Fruit fly (Drosophila melanogaster) whole organism, embryonic: ENCODE data around the gene CG32267.
A peak's percentile ranks its signal among the peaks of the same experiment; 100 is the strongest.

ENCODE experiments used
- Adf1 ChIP-seq: fragments of 200-800 bp; sonication (Bioruptor generic); IDR thresholded peaks from 2 replicates; pipeline ENCODE4 v1.3.6; 2022; ENCODE audit warnings: missing biosample characterization, missing genetic modification characterization
- Antp ChIP-seq: fragments of 200-800 bp; sonication (Bioruptor generic); optimal IDR thresholded peaks from 3 replicates; lab custom pipeline; 2016; ENCODE audit warnings: missing biosample characterization, missing genetic modification characterization
- Atf-2 ChIP-seq: fragments of 200-800 bp; sonication (Bioruptor generic); optimal IDR thresholded peaks from 2 replicates; lab custom pipeline; 2016; ENCODE audit warnings: missing biosample characterization, missing genetic modification characterization
- CG10654 ChIP-seq: fragments of 200-800 bp; sonication (Bioruptor generic); optimal IDR thresholded peaks from 2 replicates; lab custom pipeline; 2016; ENCODE audit warnings: missing biosample characterization, missing genetic modification characterization
- CG11085 ChIP-seq: fragments of 200-800 bp; sonication (Bioruptor generic); IDR thresholded peaks from 2 replicates; pipeline ENCODE4 v1.3.6; 2022; ENCODE audit warnings: missing biosample characterization, missing genetic modification characterization
- CG12391 ChIP-seq: fragments of 200-800 bp; sonication (Bioruptor generic); optimal IDR thresholded peaks from 3 replicates; lab custom pipeline; 2018; ENCODE audit warnings: missing biosample characterization, mild to moderate bottlenecking, missing genetic modification characterization, moderate library complexity
- CG16863 ChIP-seq: fragments of 200-800 bp; sonication (Bioruptor generic); optimal IDR thresholded peaks from 3 replicates; lab custom pipeline; 2016; ENCODE audit warnings: missing biosample characterization, missing genetic modification characterization
- CG17186 ChIP-seq: fragments of 200-800 bp; sonication (Bioruptor generic); optimal IDR thresholded peaks from 3 replicates; lab custom pipeline; 2017; ENCODE audit warnings: missing biosample characterization, missing genetic modification reagents, missing genetic modification characterization
- CG17359 ChIP-seq: fragments of 200-800 bp; sonication (Bioruptor generic); optimal IDR thresholded peaks from 3 replicates; lab custom pipeline; 2018; ENCODE audit warnings: missing biosample characterization, mild to moderate bottlenecking, missing genetic modification characterization, moderate library complexity
- CG17612 ChIP-seq: fragments of 200-800 bp; sonication (Bioruptor generic); IDR thresholded peaks from 2 replicates; pipeline ENCODE4 v1.3.6; 2022; ENCODE audit warnings: missing biosample characterization, missing genetic modification characterization
- CG18262 ChIP-seq: fragments of 200-800 bp; optimal IDR thresholded peaks from 3 replicates; lab custom pipeline; 2019; ENCODE audit warnings: missing biosample characterization, mild to moderate bottlenecking, missing genetic modification characterization, moderate library complexity
- CG2116 ChIP-seq: fragments of 200-800 bp; sonication (Bioruptor generic); optimal IDR thresholded peaks from 3 replicates; lab custom pipeline; 2018; ENCODE audit warnings: missing biosample characterization, mild to moderate bottlenecking, missing genetic modification characterization
- CG3065 ChIP-seq: fragments of 200-800 bp; sonication (Bioruptor generic); optimal IDR thresholded peaks from 2 replicates; lab custom pipeline; 2016; ENCODE audit warnings: missing biosample characterization, missing genetic modification characterization
- CG33213 ChIP-seq: fragments of 200-800 bp; sonication (Bioruptor generic); optimal IDR thresholded peaks from 3 replicates; lab custom pipeline; 2016; ENCODE audit warnings: missing biosample characterization, missing genetic modification characterization
- CG5953 ChIP-seq: fragments of 200-800 bp; sonication (Bioruptor generic); IDR thresholded peaks from 2 replicates; pipeline ENCODE4 v1.3.6; 2022; ENCODE audit warnings: missing biosample characterization, missing genetic modification characterization
- CG6683 ChIP-seq: fragments of 200-800 bp; sonication (Bioruptor generic); optimal IDR thresholded peaks from 2 replicates; lab custom pipeline; 2017; ENCODE audit warnings: missing biosample characterization, mild to moderate bottlenecking, missing genetic modification characterization, missing genetic modification reagents
- CG6689 ChIP-seq: fragments of 200-800 bp; sonication (Bioruptor generic); IDR thresholded peaks from 2 replicates; pipeline ENCODE4 v1.3.6; 2022; ENCODE audit warnings: missing biosample characterization, missing genetic modification characterization
- CG6854 ChIP-seq: fragments of 200-800 bp; sonication (Bioruptor generic); optimal IDR thresholded peaks from 3 replicates; lab custom pipeline; 2017; ENCODE audit warnings: missing biosample characterization, mild to moderate bottlenecking, missing genetic modification characterization
- CG7745 ChIP-seq: fragments of 200-800 bp; sonication (Bioruptor generic); optimal IDR thresholded peaks from 2 replicates; lab custom pipeline; 2018; ENCODE audit warnings: missing biosample characterization, mild to moderate bottlenecking, missing genetic modification characterization, moderate library complexity
- CG7928 ChIP-seq: fragments of 200-800 bp; sonication (Bioruptor generic); optimal IDR thresholded peaks from 2 replicates; lab custom pipeline; 2017; ENCODE audit warnings: missing biosample characterization, mild to moderate bottlenecking, missing genetic modification characterization
- CG8089 ChIP-seq: fragments of 200-800 bp; sonication (Bioruptor generic); optimal IDR thresholded peaks from 3 replicates; lab custom pipeline; 2016; ENCODE audit warnings: missing biosample characterization, missing genetic modification characterization
- CG8478 ChIP-seq: fragments of >200 bp; optimal IDR thresholded peaks from 2 replicates; lab custom pipeline; 2018
- CTCF ChIP-seq: fragments of 200-800 bp; sonication (Bioruptor generic); optimal IDR thresholded peaks from 2 replicates; lab custom pipeline; 2017; ENCODE audit warnings: missing biosample characterization, mild to moderate bottlenecking, missing genetic modification characterization, moderate library complexity
- CrebB ChIP-seq: fragments of 200-800 bp; sonication (Bioruptor generic); optimal IDR thresholded peaks from 3 replicates; lab custom pipeline; 2018; ENCODE audit warnings: missing biosample characterization, mild to moderate bottlenecking, missing genetic modification characterization
- Doc2 ChIP-seq: fragments of 200-800 bp; sonication (Bioruptor generic); IDR thresholded peaks from 2 replicates; pipeline ENCODE4 v1.3.6; 2022; ENCODE audit warnings: missing biosample characterization, missing genetic modification characterization
- Gug ChIP-seq: fragments of 200-800 bp; sonication (Bioruptor generic); IDR thresholded peaks from 4 replicates; pipeline ENCODE4 v1.3.6; 2022; ENCODE audit warnings: missing biosample characterization, missing genetic modification characterization
- HLH3B ChIP-seq: fragments of 200-800 bp; sonication (Bioruptor generic); IDR thresholded peaks from 2 replicates; pipeline ENCODE4 v1.3.6; 2022; ENCODE audit warnings: missing biosample characterization, missing genetic modification characterization
- Jarid2 ChIP-seq: fragments of 200-800 bp; sonication (Bioruptor generic); optimal IDR thresholded peaks from 3 replicates; lab custom pipeline; 2017; ENCODE audit warnings: mild to moderate bottlenecking, missing biosample characterization, missing genetic modification reagents, missing genetic modification characterization
- MTF-1 ChIP-seq: fragments of 200-800 bp; sonication (Bioruptor generic); optimal IDR thresholded peaks from 2 replicates; lab custom pipeline; 2018; ENCODE audit warnings: missing biosample characterization, mild to moderate bottlenecking, missing genetic modification characterization, borderline replicate concordance
- Ravus ChIP-seq: fragments of 200-800 bp; sonication (Bioruptor generic); IDR thresholded peaks from 2 replicates; pipeline ENCODE4 v1.3.6; 2022; ENCODE audit warnings: missing biosample characterization, missing genetic modification characterization
- cas ChIP-seq: fragments of 200-800 bp; sonication (Bioruptor generic); IDR thresholded peaks from 2 replicates; pipeline ENCODE4 v1.3.6; 2022; ENCODE audit warnings: missing biosample characterization, missing genetic modification characterization
- chm ChIP-seq: fragments of 200-800 bp; sonication (Bioruptor generic); IDR thresholded peaks from 2 replicates; pipeline ENCODE4 v1.3.6; 2022; ENCODE audit warnings: missing biosample characterization, missing genetic modification characterization
- danr ChIP-seq: fragments of 200-800 bp; sonication (Bioruptor generic); IDR thresholded peaks from 2 replicates; pipeline ENCODE4 v1.3.6; 2022; ENCODE audit warnings: missing biosample characterization, missing genetic modification characterization
- exex ChIP-seq: fragments of 200-800 bp; sonication (Bioruptor generic); optimal IDR thresholded peaks from 4 replicates; lab custom pipeline; 2018; ENCODE audit warnings: missing biosample characterization, mild to moderate bottlenecking, missing genetic modification characterization, moderate library complexity
- ind ChIP-seq: fragments of 200-800 bp; sonication (Bioruptor generic); optimal IDR thresholded peaks from 3 replicates; lab custom pipeline; 2016; ENCODE audit warnings: missing biosample characterization, missing genetic modification characterization
- kah ChIP-seq: fragments of 200-800 bp; sonication (Bioruptor generic); optimal IDR thresholded peaks from 2 replicates; lab custom pipeline; 2018; ENCODE audit warnings: missing biosample characterization, mild to moderate bottlenecking, missing genetic modification characterization
- lab ChIP-seq: fragments of 200-800 bp; sonication (Bioruptor generic); optimal IDR thresholded peaks from 3 replicates; lab custom pipeline; 2017; ENCODE audit warnings: missing biosample characterization, missing genetic modification characterization, mild to moderate bottlenecking, moderate library complexity, missing genetic modification reagents
- lilli ChIP-seq: fragments of 200-800 bp; sonication (Bioruptor generic); optimal IDR thresholded peaks from 3 replicates; lab custom pipeline; 2016; ENCODE audit warnings: missing biosample characterization, missing genetic modification characterization
- nmo ChIP-seq: fragments of 200-800 bp; sonication (Bioruptor generic); optimal IDR thresholded peaks from 2 replicates; lab custom pipeline; 2018; ENCODE audit warnings: missing biosample characterization, mild to moderate bottlenecking, missing genetic modification characterization, moderate library complexity
- nom ChIP-seq: fragments of 200-800 bp; sonication (Bioruptor generic); optimal IDR thresholded peaks from 2 replicates; lab custom pipeline; 2017; ENCODE audit warnings: missing biosample characterization, missing genetic modification characterization, mild to moderate bottlenecking, moderate library complexity, missing genetic modification reagents
- pan ChIP-seq, 4 experiments: fragments of >200 bp in 3 of 4; fragments of 200-800 bp in 1 of 4; sonication (Bioruptor generic) in 1 of 4; optimal IDR thresholded peaks in 3 of 4; IDR thresholded peaks in 1 of 4; 2 replicates each; pipeline versions ENCODE4 v1.3.6 to Lab custom; 2017 to 2022; ENCODE audit warnings: missing biosample characterization in 2 of 4, missing genetic modification characterization in 2 of 4, mixed read lengths in 1 of 4
- psq ChIP-seq: fragments of 200-800 bp; sonication (Bioruptor generic); optimal IDR thresholded peaks from 2 replicates; lab custom pipeline; 2017; ENCODE audit warnings: missing biosample characterization, missing genetic modification characterization
- repo ChIP-seq: fragments of 200-800 bp; sonication (Bioruptor generic); optimal IDR thresholded peaks from 2 replicates; lab custom pipeline; 2016; ENCODE audit warnings: missing biosample characterization, missing genetic modification characterization
- row ChIP-seq: fragments of 200-800 bp; sonication (Bioruptor generic); IDR thresholded peaks from 3 replicates; pipeline ENCODE4 v1.3.6; 2022; ENCODE audit warnings: missing biosample characterization, missing genetic modification characterization
- sd ChIP-seq: fragments of 200-800 bp; sonication (Bioruptor generic); optimal IDR thresholded peaks from 3 replicates; lab custom pipeline; 2018; ENCODE audit warnings: missing biosample characterization, mild to moderate bottlenecking, missing genetic modification characterization, moderate library complexity
- sens ChIP-seq: fragments of 200-800 bp; sonication (Bioruptor generic); peaks from one replicate; lab custom pipeline; 2016; ENCODE audit warnings: missing biosample characterization, missing genetic modification characterization
- sisA ChIP-seq: fragments of 200-800 bp; sonication (Bioruptor generic); IDR thresholded peaks from 2 replicates; pipeline ENCODE4 v1.3.6; 2022; ENCODE audit warnings: missing biosample characterization, missing genetic modification characterization
- toy ChIP-seq: fragments of 200-800 bp; sonication (Bioruptor generic); IDR thresholded peaks from 2 replicates; pipeline ENCODE4 v1.3.6; 2022; ENCODE audit warnings: missing biosample characterization, missing genetic modification characterization
- trem ChIP-seq: fragments of 200-800 bp; optimal IDR thresholded peaks from 3 replicates; lab custom pipeline; 2019; ENCODE audit warnings: missing biosample characterization, mild to moderate bottlenecking, missing genetic modification characterization, moderate library complexity
- trh ChIP-seq: fragments of 200-800 bp; sonication (Bioruptor generic); optimal IDR thresholded peaks from 2 replicates; lab custom pipeline; 2016; ENCODE audit warnings: missing biosample characterization, missing genetic modification characterization
- wor ChIP-seq: fragments of 200-800 bp; sonication (Bioruptor generic); IDR thresholded peaks from 2 replicates; pipeline ENCODE4 v1.3.6; 2022; ENCODE audit warnings: missing biosample characterization, missing genetic modification characterization

Gene CG32267

dm6 chr3L:3432656-3433344 lies 39.1 kb downstream of the CG32267 start (continued):
- TF ChIP-seq CG2116 (GFP tag; lab: Kevin White, UChicago): peak; percentile 42
- peak; percentile 4 for TF ChIP-seq Atf-2 (GFP tag; lab: Kevin White, UChicago)
- TF ChIP-seq danr (GFP tag; lab: Robert Waterston, UW): peak; percentile 68; the same call in 1 of the 2 replicates
- TF ChIP-seq ind (GFP tag; lab: Kevin White, UChicago): peak; percentile 86
- no peak for TF ChIP-seq pan (optimal IDR thresholded peaks at IDR 0.05; lab: Kevin White, UChicago)
- peak in 1 of 2 experiments; percentile 88 for TF ChIP-seq pan (GFP tag; optimal IDR thresholded peaks at IDR 0.05 in 1 of 2, IDR thresholded peaks at IDR 0.05 in 1 of 2)
- peak; percentile 90 for TF ChIP-seq CG17359
- no peak for TF ChIP-seq repo (GFP tag; lab: Kevin White, UChicago)
- peak; percentile 38 for TF ChIP-seq exex
- no peak for TF ChIP-seq nom (GFP tag; lab: Kevin White, UChicago)
- peak; percentile 24 for TF ChIP-seq CTCF
- no peak for TF ChIP-seq CG7745 (tag; lab: Kevin White, UChicago)
- TF ChIP-seq wor (GFP tag; lab: Robert Waterston, UW): peak; percentile 68
- peak; percentile 92 for TF ChIP-seq sens
- peak; percentile 57; the same call in 1 of the 2 replicates for TF ChIP-seq chm
- peak; percentile 71 for TF ChIP-seq CG17612 (GFP tag; lab: Robert Waterston, UW)
- peak; percentile 72 for TF ChIP-seq CG6854 (GFP tag; lab: Kevin White, UChicago)
- TF ChIP-seq Adf1 (GFP tag; lab: Robert Waterston, UW): peak; percentile 75
- peak; percentile 21 for TF ChIP-seq CG33213 (GFP tag; lab: Kevin White, UChicago)
- TF ChIP-seq CG11085: peak; percentile 68
- TF ChIP-seq CG6683 (GFP tag; lab: Kevin White, UChicago): peak; percentile 64
- peak; percentile 71 for TF ChIP-seq CrebB
- peak; percentile 86 for TF ChIP-seq nmo (GFP tag; lab: Kevin White, UChicago)
- TF ChIP-seq trh (GFP tag; lab: Kevin White, UChicago): peak; percentile 57
- TF ChIP-seq lab (GFP tag; lab: Kevin White, UChicago): peak; percentile 94
- peak; percentile 79 for TF ChIP-seq sd (tag; lab: Kevin White, UChicago)
- peak; percentile 77 for TF ChIP-seq cas (GFP tag; lab: Robert Waterston, UW)
- TF ChIP-seq MTF-1: peak; percentile 66
- TF ChIP-seq CG3065 (GFP tag; lab: Kevin White, UChicago): peak; percentile 34
- peak; percentile 81 for TF ChIP-seq CG6689 (GFP tag; lab: Robert Waterston, UW)
- TF ChIP-seq HLH3B (GFP tag; lab: Robert Waterston, UW): peak; percentile 92
- TF ChIP-seq Jarid2 (GFP tag; lab: Kevin White, UChicago): peak; percentile 57
- peak; percentile 78 for TF ChIP-seq sisA (GFP tag; lab: Robert Waterston, UW)
- peak; percentile 36 for TF ChIP-seq CG8089 (GFP tag; lab: Kevin White, UChicago)
- TF ChIP-seq CG18262 (tag; lab: Kevin White, UChicago): peak; percentile 74
- no peak for TF ChIP-seq CG8478 (lab: Kevin White, UChicago)
- TF ChIP-seq CG17186 (GFP tag; lab: Kevin White, UChicago): no peak
- TF ChIP-seq lilli (GFP tag; lab: Kevin White, UChicago): peak; percentile 83
- peak; percentile 20 for TF ChIP-seq psq (GFP tag; lab: Kevin White, UChicago)
- peak; percentile 76 for TF ChIP-seq Ravus (GFP tag; lab: Robert Waterston, UW)
- peak; percentile 6 for TF ChIP-seq CG7928 (GFP tag; lab: Kevin White, UChicago)
- peak; percentile 73 for TF ChIP-seq toy (GFP tag; lab: Robert Waterston, UW)
- peak; percentile 94 for TF ChIP-seq row (GFP tag; lab: Robert Waterston, UW)
- peak; percentile 73 for TF ChIP-seq CG5953 (GFP tag; lab: Robert Waterston, UW)
- TF ChIP-seq Antp (GFP tag; lab: Kevin White, UChicago): no peak
- no peak for TF ChIP-seq CG16863
- TF ChIP-seq kah (GFP tag; lab: Kevin White, UChicago): peak; percentile 62
- TF ChIP-seq Gug (GFP tag; lab: Robert Waterston, UW): peak; percentile 55; the same call in 3 of the 4 replicates
- peak; percentile 88 for TF ChIP-seq CG12391 (tag; lab: Kevin White, UChicago)
- peak; percentile 38 for TF ChIP-seq trem
- no peak for TF ChIP-seq Doc2 (GFP tag; lab: Robert Waterston, UW)
- TF ChIP-seq CG10654 (GFP tag; lab: Kevin White, UChicago): peak; percentile 58
